Fruit fly (Drosophila melanogaster) whole organism, larva: Measurements from ENCODE around the gene sn.

Experiments
- noc ChIP-seq: fragments of 200-800 bp; sonication (Bioruptor generic); optimal IDR thresholded peaks from 3 replicates; lab custom pipeline; 2019; ENCODE audit warnings: missing biosample characterization, mild to moderate bottlenecking, missing genetic modification characterization, moderate library complexity

The sn gene

DNA sequence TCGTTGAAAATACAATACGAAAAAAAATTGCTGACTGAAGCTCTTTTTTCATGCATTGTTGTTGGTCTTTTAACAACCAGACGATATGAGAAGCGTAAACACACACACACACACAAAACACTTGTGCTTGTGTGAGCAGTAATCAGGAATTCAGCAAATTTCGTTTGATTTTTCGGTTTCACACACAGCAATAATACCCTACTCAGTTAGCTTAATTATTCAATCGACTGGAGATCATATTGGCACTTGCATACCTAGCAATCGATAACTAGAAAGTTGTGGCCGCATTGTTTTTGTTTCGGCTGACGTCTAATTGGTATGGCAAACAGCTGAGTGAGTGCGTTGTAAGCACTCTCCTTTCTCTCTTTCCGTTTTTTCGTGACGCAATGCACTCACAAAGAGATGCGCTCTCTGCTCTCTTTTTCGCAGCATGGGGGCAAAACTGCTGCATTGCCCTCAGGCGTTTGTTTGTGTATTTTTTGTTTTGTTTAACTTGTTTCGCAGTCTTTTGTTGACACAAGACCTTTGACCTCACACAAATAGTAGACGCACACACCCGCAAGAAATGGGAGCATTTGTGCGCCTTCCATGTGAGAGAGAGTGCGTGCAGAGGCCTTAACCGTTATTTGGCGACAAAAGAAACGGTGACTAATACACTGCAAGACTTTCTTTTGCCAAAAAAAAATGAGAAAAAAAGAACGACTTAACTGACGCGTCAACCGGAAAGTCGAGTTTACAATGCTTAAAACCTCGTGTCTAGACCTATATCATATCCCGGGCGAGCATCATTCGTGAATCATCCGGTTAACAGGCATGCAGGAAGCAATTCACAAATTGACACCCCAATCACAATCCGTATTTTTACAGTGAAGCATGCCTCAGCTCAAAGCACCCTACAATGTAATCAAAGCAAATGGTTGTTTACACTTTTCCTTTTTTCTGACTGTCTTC lies 18.8 kb upstream of the sn start:
- TF ChIP-seq noc (tag; lab: Kevin White, UChicago): peak; percentile 38

dm6 chrX:7946858-7947313 lies 16.9 kb upstream of the sn start, which contains the start of gene orion:
TSS of gene orion (minus strand) at chrX:7946908.
- TF ChIP-seq noc (tag; lab: Kevin White, UChicago): no peak

DNA sequence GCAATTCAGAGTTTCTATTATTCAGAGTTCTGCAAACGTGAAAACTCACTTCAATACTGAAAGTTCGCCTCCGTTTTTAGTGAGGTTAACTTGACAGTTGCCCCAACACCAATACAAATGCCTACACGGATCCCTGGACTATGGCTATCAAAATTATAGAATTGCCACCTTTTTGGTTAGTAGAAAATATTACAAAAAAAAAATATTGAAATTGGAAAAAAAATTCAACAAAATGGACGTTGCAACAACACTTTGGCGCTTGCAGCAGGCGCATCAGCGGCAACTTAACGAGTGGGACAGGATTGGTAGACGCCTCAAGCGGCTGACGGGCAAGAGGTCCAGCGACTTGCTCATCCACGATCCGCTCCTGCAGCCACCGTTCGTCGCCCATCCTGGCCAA lies 7.9 kb upstream of the sn start, which contains the start of the genes CG15332 and CG15330:
TSS of gene CG15332 (minus strand) at position 101 of the 400 bp plus-strand sequence.
TSS of gene CG15330 (plus strand) at position 175 of the 400 bp plus-strand sequence.
- TF ChIP-seq noc (tag; lab: Kevin White, UChicago): no peak

- no peak for TF ChIP-seq noc (tag; lab: Kevin White, UChicago)
Measured at dm6 chrX:7959025-7959424, 4.8 kb upstream of the sn start.

DNA sequence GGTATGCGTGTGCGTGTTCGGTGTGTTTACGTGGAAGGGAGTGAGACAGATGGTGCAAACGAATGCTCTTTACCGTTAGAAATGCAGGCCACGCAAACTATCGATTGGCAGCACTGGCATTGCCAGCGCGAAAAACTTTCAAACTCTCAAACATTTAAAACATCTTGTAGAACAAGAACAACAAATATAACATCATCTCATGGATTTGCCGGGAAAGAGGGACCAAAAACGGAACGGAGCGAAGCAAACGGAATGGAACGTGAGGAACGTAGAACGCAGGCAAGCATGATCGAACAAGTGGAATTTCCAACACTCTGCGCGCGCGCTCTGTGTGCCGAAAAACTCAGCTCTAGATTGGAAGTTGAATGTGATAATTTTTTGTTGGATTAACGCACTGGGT lies 4.3 kb upstream of the sn start:
- TF ChIP-seq noc (tag; lab: Kevin White, UChicago): no peak

DNA sequence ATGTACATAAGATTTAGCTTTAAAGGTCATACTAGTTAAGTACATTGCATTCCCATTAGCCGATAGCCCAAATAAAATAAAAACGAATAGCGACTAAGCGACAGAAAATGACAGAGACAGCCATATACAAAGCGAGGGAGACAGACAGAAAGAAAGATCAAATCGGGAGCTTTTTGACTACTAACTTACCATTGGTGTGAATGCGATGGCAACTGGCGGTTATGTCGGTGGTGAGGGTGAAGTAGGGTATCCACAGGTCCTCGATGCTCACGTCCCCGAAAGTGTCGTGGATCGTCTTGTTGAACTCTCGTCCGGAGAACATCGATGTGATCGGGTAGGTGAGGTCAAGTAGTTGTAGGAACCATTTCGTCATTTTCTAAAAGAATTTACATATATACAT lies 2.8 kb upstream of the sn start:
- no peak for TF ChIP-seq noc (tag; lab: Kevin White, UChicago)

- TF ChIP-seq noc (tag; lab: Kevin White, UChicago): no peak
Measured at dm6 chrX:7965761-7966555, 2.1 kb downstream of the sn start.

DNA sequence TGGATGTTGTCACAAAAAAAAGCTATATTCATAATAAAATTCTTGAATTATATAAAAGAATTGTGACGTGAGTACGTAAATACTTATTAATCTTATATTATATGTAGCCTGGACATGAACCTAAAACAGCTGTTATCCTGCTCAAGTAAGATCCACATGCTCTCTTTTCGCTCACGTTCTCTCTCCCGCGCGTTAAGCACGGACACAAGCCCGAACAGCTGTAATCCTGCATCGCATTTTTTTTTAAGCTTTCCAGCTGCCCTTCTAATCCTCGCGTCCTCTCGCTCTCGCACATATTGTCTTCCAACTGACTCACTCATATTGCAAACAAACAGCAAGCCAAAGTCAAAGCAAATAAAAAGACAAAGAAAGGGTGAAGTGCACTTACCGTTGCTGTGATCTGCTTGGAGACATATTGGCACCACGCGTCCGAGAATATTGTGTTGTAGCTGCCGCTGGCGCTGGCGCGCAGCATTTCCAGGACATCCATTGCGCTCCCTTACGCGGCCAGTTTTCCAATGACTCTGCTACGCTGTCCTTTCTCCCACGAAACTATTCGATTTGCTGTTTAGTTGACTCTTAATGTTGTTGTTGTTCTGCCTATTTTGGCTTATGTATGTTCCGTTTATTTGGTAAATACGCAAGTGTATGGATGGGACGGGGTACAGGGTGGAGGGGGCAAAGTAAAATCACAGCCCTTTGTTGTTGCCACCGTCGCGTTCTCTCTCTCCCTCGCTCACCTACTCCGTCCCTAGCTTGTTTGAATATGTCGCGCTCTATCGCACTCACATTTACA lies 3.4 kb downstream of the sn start:
- TF ChIP-seq noc (tag; lab: Kevin White, UChicago): no peak

DNA sequence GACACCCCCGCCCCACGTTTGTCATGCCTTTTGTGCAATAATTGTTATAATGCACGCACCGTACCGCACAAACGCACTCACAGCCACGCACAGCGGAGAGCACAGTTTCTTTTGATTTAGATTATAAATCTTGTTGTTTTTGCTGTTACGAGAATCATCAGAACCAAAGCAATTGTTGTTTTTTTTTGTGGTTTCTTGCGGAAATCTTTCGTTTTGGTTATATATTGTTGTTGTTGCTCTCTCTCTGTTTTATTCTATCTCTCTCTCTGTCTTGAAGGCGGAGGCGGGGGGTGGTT lies 4.0 kb downstream of the sn start:
- TF ChIP-seq noc (tag; lab: Kevin White, UChicago): no peak

dm6 chrX:7968215-7968799 lies 4.5 kb downstream of the sn start, which contains the start of gene sws:
TSS of gene sws (minus strand) at chrX:7968236.
- peak; percentile 20 for TF ChIP-seq noc (tag; lab: Kevin White, UChicago)

- no peak for TF ChIP-seq noc (tag; lab: Kevin White, UChicago)
Measured at dm6 chrX:7969188-7969829, 5.5 kb downstream of the sn start.

dm6 chrX:7970396-7970795 lies 6.6 kb downstream of the sn start:
- peak; percentile 48 for TF ChIP-seq noc (tag; lab: Kevin White, UChicago)

DNA sequence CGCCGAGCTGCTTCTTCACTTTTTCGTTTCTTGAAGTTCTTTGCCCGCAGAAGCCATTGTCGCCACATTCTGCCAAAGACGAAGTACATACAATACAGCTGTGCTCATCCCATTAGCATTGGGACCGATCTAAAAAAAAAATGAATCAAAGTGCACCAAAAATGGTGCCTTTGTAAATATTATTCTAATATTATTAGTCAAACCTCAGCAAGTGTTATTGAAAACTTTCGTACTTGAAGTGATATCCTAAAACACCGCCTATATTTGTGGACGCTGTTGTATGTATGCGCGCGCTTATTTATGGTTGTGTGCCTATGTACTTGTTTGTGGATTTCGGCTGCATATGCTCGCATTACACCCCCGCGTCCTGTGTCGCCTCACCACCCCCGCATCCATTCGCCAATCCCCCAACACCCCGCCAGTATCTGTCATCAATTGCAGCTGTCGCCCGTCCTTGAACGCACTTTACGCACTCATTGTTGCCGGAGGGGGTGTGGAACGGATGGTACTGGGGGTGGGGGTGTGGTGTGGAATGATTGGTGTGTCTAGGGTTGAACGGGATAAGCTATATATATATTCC lies 8.6 kb downstream of the sn start:
- TF ChIP-seq noc (tag; lab: Kevin White, UChicago): peak; percentile 49

DNA sequence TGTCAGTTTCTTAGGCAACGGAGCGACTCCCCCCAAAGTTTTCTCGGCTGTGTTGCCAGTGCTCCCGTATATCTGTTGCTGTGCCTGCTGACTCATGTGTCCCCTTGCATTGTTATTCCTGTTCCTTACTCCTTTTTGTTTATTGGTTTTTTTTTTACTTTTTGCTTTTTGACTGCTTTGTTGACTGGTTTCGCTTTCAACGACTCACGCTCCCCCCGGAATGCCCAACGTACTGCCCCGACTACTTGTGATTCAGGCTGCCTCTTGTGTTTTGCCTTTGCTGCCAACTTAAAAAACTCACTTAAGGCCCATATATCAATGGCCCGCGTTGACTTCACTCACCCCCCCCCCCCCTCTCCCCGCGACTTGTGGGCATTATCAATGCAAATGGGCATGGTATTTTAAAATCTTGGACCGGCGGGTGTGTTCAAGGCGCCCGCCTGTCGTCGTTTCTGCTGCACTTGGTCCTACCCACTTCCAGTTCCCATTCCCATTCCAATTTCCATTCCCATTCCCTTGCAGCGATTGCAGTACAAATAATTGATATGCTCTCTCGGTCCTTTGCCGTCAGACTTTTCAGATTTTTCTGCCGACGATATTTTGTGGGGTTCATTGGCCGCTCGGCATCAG lies 9.6 kb downstream of the sn start:
- TF ChIP-seq noc (tag; lab: Kevin White, UChicago): no peak
